Worm (Caenorhabditis elegans) whole organism, late embryonic: ENCODE results near the gene F15H10.8.
A peak's percentile ranks its signal among the peaks of the same experiment; 100 is the strongest.

ENCODE experiments used
- ama-1 ChIP-seq: fragments of 150-350 bp; optimal IDR thresholded peaks from 2 replicates; lab custom pipeline; 2014
- ceh-19 ChIP-seq: fragments of 200-800 bp; sonication (Bioruptor generic); optimal IDR thresholded peaks from 2 replicates; lab custom pipeline; 2018; ENCODE audit warnings: mild to moderate bottlenecking, missing genetic modification characterization, missing compliant biosample characterization
- ceh-24 ChIP-seq: sonication (generic microtip); optimal IDR thresholded peaks from 2 replicates; lab custom pipeline; 2016; ENCODE audit warnings: mild to moderate bottlenecking, missing genetic modification characterization, missing compliant biosample characterization
- ceh-6 ChIP-seq: fragments of 200-800 bp; sonication (Bioruptor generic); optimal IDR thresholded peaks from 2 replicates; lab custom pipeline; 2018; ENCODE audit warnings: mild to moderate bottlenecking, missing genetic modification characterization, missing compliant biosample characterization
- dve-1 ChIP-seq: sonication (generic microtip); optimal IDR thresholded peaks from 2 replicates; lab custom pipeline; 2017; ENCODE audit warnings: antibody characterized with exemption, mild to moderate bottlenecking, missing genetic modification characterization, missing compliant biosample characterization
- elt-2 ChIP-seq: sonication (generic microtip); optimal IDR thresholded peaks from 2 replicates; lab custom pipeline; 2016; ENCODE audit warnings: missing genetic modification reagents, missing genetic modification characterization, missing compliant biosample characterization
- hlh-30 ChIP-seq: sonication (generic microtip); optimal IDR thresholded peaks from 2 replicates; lab custom pipeline; 2017; ENCODE audit warnings: antibody characterized with exemption, missing genetic modification characterization, missing compliant biosample characterization; ENCODE audit not compliant: insufficient read depth
- lin-11 ChIP-seq: fragments of 200-800 bp; sonication (Bioruptor generic); optimal IDR thresholded peaks from 2 replicates; lab custom pipeline; 2018; ENCODE audit warnings: mild to moderate bottlenecking, missing genetic modification characterization, missing compliant biosample characterization
- pha-4 ChIP-seq: fragments of 150-350 bp; optimal IDR thresholded peaks from 2 replicates; lab custom pipeline; 2018; ENCODE audit warnings: missing biosample characterization, missing genetic modification reagents, missing genetic modification characterization
- pqm-1 ChIP-seq: sonication (generic microtip); optimal IDR thresholded peaks from 2 replicates; lab custom pipeline; 2016; ENCODE audit warnings: missing genetic modification characterization, missing compliant biosample characterization
- sox-4 ChIP-seq: sonication (generic microtip); optimal IDR thresholded peaks from 2 replicates; lab custom pipeline; 2017; ENCODE audit warnings: mild to moderate bottlenecking, missing genetic modification characterization, inconsistent platforms, missing compliant biosample characterization
- tbx-2 ChIP-seq: sonication (generic microtip); optimal IDR thresholded peaks from 2 replicates; lab custom pipeline; 2016; ENCODE audit warnings: missing genetic modification characterization, missing compliant biosample characterization
- ztf-16 ChIP-seq: sonication (generic microtip); optimal IDR thresholded peaks from 2 replicates; lab custom pipeline; 2017; ENCODE audit warnings: missing genetic modification characterization, missing compliant biosample characterization

ce11 chrV:10441135-10442024 lies 38.7 kb upstream of the F15H10.8 start, which contains the start of gene pap-1:
- TF ChIP-seq elt-2 (tag; lab: Kevin White, UChicago): no peak
- no peak for TF ChIP-seq tbx-2 (tag; lab: Kevin White, UChicago)
- TF ChIP-seq ceh-6 (GFP tag; lab: Kevin White, UChicago): no peak
- TF ChIP-seq hlh-30 (tag; lab: Kevin White, UChicago): peak; percentile 88
- TF ChIP-seq sox-4 (tag; lab: Kevin White, UChicago): no peak
- no peak for TF ChIP-seq pqm-1 (tag; lab: Kevin White, UChicago)
- no peak for TF ChIP-seq ama-1 (lab: Kevin White, UChicago)
- no peak for TF ChIP-seq ceh-19
- no peak for TF ChIP-seq ceh-24 (tag; lab: Kevin White, UChicago)
- TF ChIP-seq dve-1: no peak
- no peak for TF ChIP-seq lin-11 (tag; lab: Kevin White, UChicago)
- TF ChIP-seq ztf-16 (tag; lab: Kevin White, UChicago): no peak
- TF ChIP-seq pha-4: no peak
